In genomic region chr3L:12139232-12139698, dm6 we compare ENCODE assay signal across 3 fruit fly cellular contexts.
A peak's percentile ranks its signal among the peaks of the same experiment; 100 is the strongest.
TF ChIP-seq lines count a peak whose summit lies in the region.

No protein-coding gene starts in this region.

TF ChIP-seq in whole organism, adult, 20 proteins besides CTCF, POLR2A, EP300 and RAD21 (continued from another document):
- TF ChIP-seq CG14711 (tag; optimal IDR thresholded peaks at IDR 0.05; lab: Kevin White, UChicago): peak; percentile 35

TF ChIP-seq in whole organism, embryonic, 481 proteins besides CTCF, POLR2A, EP300 and RAD21 (continued from another document and continues in another):
- TF ChIP-seq H2.0 (GFP tag; IDR thresholded peaks at IDR 0.05; lab: Robert Waterston, UW) (no peak), CG3281 (GFP tag; optimal IDR thresholded peaks at IDR 0.05; lab: Kevin White, UChicago) (peak; percentile 47), Mes4 (GFP tag; optimal IDR thresholded peaks at IDR 0.05; lab: Kevin White, UChicago) (peak; percentile 19), CG9797 (GFP tag; optimal IDR thresholded peaks at IDR 0.05; lab: Kevin White, UChicago) (no peak), prd (optimal IDR thresholded peaks at IDR 0.05; lab: Kevin White, UChicago) (no peak), prd (GFP tag; IDR thresholded peaks at IDR 0.05; lab: Robert Waterston, UW) (peak; percentile 56), CG12219 (GFP tag; optimal IDR thresholded peaks at IDR 0.05; lab: Kevin White, UChicago) (peak; percentile 32), Aef1 (GFP tag; IDR thresholded peaks at IDR 0.05; lab: Robert Waterston, UW) (no peak), pum (GFP tag; optimal IDR thresholded peaks at IDR 0.05; lab: Kevin White, UChicago) (peak; percentile 49), Hr51 (GFP tag; optimal IDR thresholded peaks at IDR 0.05; lab: Kevin White, UChicago) (peak in 1 of 2 experiments; percentile 60), cas (GFP tag; IDR thresholded peaks at IDR 0.05; lab: Robert Waterston, UW) (no peak), CG10462 (GFP tag; optimal IDR thresholded peaks at IDR 0.05; lab: Kevin White, UChicago) (peak; percentile 13), CG4820 (GFP tag; optimal IDR thresholded peaks at IDR 0.05; lab: Kevin White, UChicago) (peak; percentile 28), sens (GFP tag; lab: Kevin White, UChicago) (peak; percentile 78), CG34422 (GFP tag; IDR thresholded peaks at IDR 0.05; lab: Robert Waterston, UW) (peak; percentile 54; the same call in 2 of the 3 replicates), Deaf1 (tag; optimal IDR thresholded peaks at IDR 0.05; lab: Kevin White, UChicago) (no peak), CG13296 (GFP tag; optimal IDR thresholded peaks at IDR 0.05; lab: Kevin White, UChicago) (peak; percentile 67), MTF-1 (GFP tag; optimal IDR thresholded peaks at IDR 0.05; lab: Kevin White, UChicago; ENCODE audit: borderline replicate concordance) (no peak), CG11093 (GFP tag; IDR thresholded peaks at IDR 0.05; lab: Robert Waterston, UW) (0 out of 3 replicates have a peak, but pooled peaks have one; percentile 22), CG10274 (GFP tag; optimal IDR thresholded peaks at IDR 0.05; lab: Kevin White, UChicago) (peak; percentile 34), phol (tag; optimal IDR thresholded peaks at IDR 0.05; lab: Kevin White, UChicago) (peak; percentile 52), CG34376 (GFP tag; optimal IDR thresholded peaks at IDR 0.05; lab: Kevin White, UChicago) (peak; percentile 11), CG12942 (GFP tag; optimal IDR thresholded peaks at IDR 0.05; lab: Kevin White, UChicago) (peak; percentile 8), CG6854 (GFP tag; optimal IDR thresholded peaks at IDR 0.05; lab: Kevin White, UChicago) (peak; percentile 34), pros (GFP tag; optimal IDR thresholded peaks at IDR 0.05; lab: Kevin White, UChicago) (no peak), ewg (GFP tag; optimal IDR thresholded peaks at IDR 0.05; lab: Kevin White, UChicago) (peak; percentile 11), Antp (GFP tag; optimal IDR thresholded peaks at IDR 0.05; lab: Kevin White, UChicago) (peak; percentile 38), CG3407 (GFP tag; optimal IDR thresholded peaks at IDR 0.05; lab: Kevin White, UChicago) (peak; percentile 31), CG6272 (GFP tag; IDR thresholded peaks at IDR 0.05; lab: Robert Waterston, UW) (0 out of 2 replicates have a peak, but pooled peaks have one; percentile 36), Blimp-1 (GFP tag; optimal IDR thresholded peaks at IDR 0.05; lab: Kevin White, UChicago) (no peak), CG14860 (GFP tag; IDR thresholded peaks at IDR 0.05; lab: Robert Waterston, UW; ENCODE audit: partially characterized antibody) (no peak), ATbp (GFP tag; optimal IDR thresholded peaks at IDR 0.05; lab: Kevin White, UChicago) (peak; percentile 49), sr (GFP tag; IDR thresholded peaks at IDR 0.05; lab: Robert Waterston, UW) (no peak), abd-A (tag; optimal IDR thresholded peaks at IDR 0.05; lab: Kevin White, UChicago) (no peak), fd96Cb (tag; optimal IDR thresholded peaks at IDR 0.05; lab: Kevin White, UChicago) (peak; percentile 36), Ssrp (tag; optimal IDR thresholded peaks at IDR 0.05; lab: Kevin White, UChicago) (peak; percentile 40), CG9609 (GFP tag; optimal IDR thresholded peaks at IDR 0.05; lab: Kevin White, UChicago) (peak; percentile 27), CG4730 (GFP tag; IDR thresholded peaks at IDR 0.05; lab: Robert Waterston, UW) (no peak), ttk (GFP tag; IDR thresholded peaks at IDR 0.05; lab: Robert Waterston, UW) (0 out of 2 replicates have a peak, but pooled peaks have one; percentile 44), CG4360 (GFP tag; IDR thresholded peaks at IDR 0.05; lab: Robert Waterston, UW) (no peak), CG31224 (GFP tag; IDR thresholded peaks at IDR 0.05; lab: Robert Waterston, UW) (0 out of 2 replicates have a peak, but pooled peaks have one; percentile 16), sug (tag; optimal IDR thresholded peaks at IDR 0.05; lab: Kevin White, UChicago) (peak; percentile 53), CG12299 (tag; optimal IDR thresholded peaks at IDR 0.05; lab: Kevin White, UChicago) (no peak), CG2120 (GFP tag; optimal IDR thresholded peaks at IDR 0.05; lab: Kevin White, UChicago) (peak; percentile 71), CG1647 (GFP tag; optimal IDR thresholded peaks at IDR 0.05; lab: Kevin White, UChicago) (peak; percentile 7), CG7839 (tag; optimal IDR thresholded peaks at IDR 0.05; lab: Kevin White, UChicago) (peak; percentile 70), inv (GFP tag; IDR thresholded peaks at IDR 0.05; lab: Robert Waterston, UW; ENCODE audit: partially characterized antibody) (no peak), lilli (GFP tag; optimal IDR thresholded peaks at IDR 0.05; lab: Kevin White, UChicago) (peak; percentile 62), lola (GFP tag; optimal IDR thresholded peaks at IDR 0.05; lab: Kevin White, UChicago) (peak in 1 of 3 experiments; percentile 11), CG1233 (GFP tag; optimal IDR thresholded peaks at IDR 0.05; lab: Kevin White, UChicago) (peak; percentile 9), bab2 (GFP tag; optimal IDR thresholded peaks at IDR 0.05; lab: Kevin White, UChicago) (peak; percentile 56), esg (GFP tag; conservative IDR thresholded peaks at IDR 0.05; lab: Robert Waterston, UW) (peak; percentile 27; the same call in 1 of the 2 replicates), CG12659 (GFP tag; optimal IDR thresholded peaks at IDR 0.05; lab: Kevin White, UChicago) (peak; percentile 38), CG7786 (GFP tag; optimal IDR thresholded peaks at IDR 0.05; lab: Kevin White, UChicago) (no peak), knrl (GFP tag; IDR thresholded peaks at IDR 0.05; lab: Robert Waterston, UW; ENCODE audit: partially characterized antibody) (no peak), zfh2 (GFP tag; optimal IDR thresholded peaks at IDR 0.05; lab: Kevin White, UChicago) (peak; percentile 54), CG4404 (GFP tag; IDR thresholded peaks at IDR 0.05; lab: Robert Waterston, UW) (peak; percentile 36; the same call in 1 of the 2 replicates), peb (GFP tag; IDR thresholded peaks at IDR 0.05; lab: Robert Waterston, UW) (0 out of 2 replicates have a peak, but pooled peaks have one; percentile 14), tna (GFP tag; IDR thresholded peaks at IDR 0.05; lab: Robert Waterston, UW; ENCODE audit: partially characterized antibody) (no peak), jigr1 (GFP tag; IDR thresholded peaks at IDR 0.05; lab: Robert Waterston, UW) (no peak), CG10979 (tag; optimal IDR thresholded peaks at IDR 0.05; lab: Kevin White, UChicago) (peak; percentile 41), exex (tag; optimal IDR thresholded peaks at IDR 0.05; lab: Kevin White, UChicago) (peak; percentile 25), CG2202 (tag; optimal IDR thresholded peaks at IDR 0.05; lab: Kevin White, UChicago) (peak; percentile 3)

TF ChIP-seq in whole organism, prepupa, 60 proteins besides CTCF, POLR2A, EP300 and RAD21 (continued from another document):
- TF ChIP-seq Hr39 (GFP tag; optimal IDR thresholded peaks at IDR 0.05; lab: Kevin White, UChicago) (peak; percentile 79), lz (GFP tag; optimal IDR thresholded peaks at IDR 0.05; lab: Kevin White, UChicago) (peak; percentile 84), CG15336 (GFP tag; IDR thresholded peaks at IDR 0.05; lab: Robert Waterston, UW) (peak; percentile 39; the same call in 1 of the 2 replicates), Hr4 (GFP tag; optimal IDR thresholded peaks at IDR 0.05; lab: Kevin White, UChicago) (peak; percentile 79), Eip93F (GFP tag; optimal IDR thresholded peaks at IDR 0.05; lab: Kevin White, UChicago) (peak; percentile 11), CG6792 (GFP tag; optimal IDR thresholded peaks at IDR 0.05; lab: Kevin White, UChicago) (peak; percentile 80), fd85E (GFP tag; optimal IDR thresholded peaks at IDR 0.05; lab: Kevin White, UChicago) (peak; percentile 0), Ets96B (tag; optimal IDR thresholded peaks at IDR 0.05; lab: Kevin White, UChicago) (peak; percentile 43), CG7368 (GFP tag; optimal IDR thresholded peaks at IDR 0.05; lab: Kevin White, UChicago) (peak; percentile 63), CG8319 (GFP tag; optimal IDR thresholded peaks at IDR 0.05; lab: Kevin White, UChicago) (no peak), CG31627 (GFP tag; optimal IDR thresholded peaks at IDR 0.05; lab: Kevin White, UChicago) (peak; percentile 83), CG6163 (GFP tag; IDR thresholded peaks at IDR 0.05; lab: Robert Waterston, UW) (peak; percentile 62; the same call in 2 of the 3 replicates), Sox14 (GFP tag; optimal IDR thresholded peaks at IDR 0.05; lab: Kevin White, UChicago) (peak; percentile 81), Eip75B (GFP tag; optimal IDR thresholded peaks at IDR 0.05; lab: Kevin White, UChicago) (peak; percentile 84), CG11762 (GFP tag; optimal IDR thresholded peaks at IDR 0.05; lab: Kevin White, UChicago; ENCODE audit: insufficient read depth) (peak; percentile 71), CG3919 (GFP tag; optimal IDR thresholded peaks at IDR 0.05; lab: Kevin White, UChicago) (no peak), CG6276 (GFP tag; optimal IDR thresholded peaks at IDR 0.05; lab: Kevin White, UChicago) (no peak), spab (GFP tag; optimal IDR thresholded peaks at IDR 0.05; lab: Kevin White, UChicago) (peak; percentile 50), fd59A (GFP tag; optimal IDR thresholded peaks at IDR 0.05; lab: Kevin White, UChicago) (peak; percentile 34), dac (GFP tag; optimal IDR thresholded peaks at IDR 0.05; lab: Kevin White, UChicago) (peak; percentile 20), CG9139 (GFP tag; optimal IDR thresholded peaks at IDR 0.05; lab: Kevin White, UChicago) (no peak), pdm3 (GFP tag; optimal IDR thresholded peaks at IDR 0.05; lab: Kevin White, UChicago) (no peak), net (GFP tag; optimal IDR thresholded peaks at IDR 0.05; lab: Kevin White, UChicago) (no peak), fkh (GFP tag; optimal IDR thresholded peaks at IDR 0.05; lab: Kevin White, UChicago) (no peak), achi (GFP tag; optimal IDR thresholded peaks at IDR 0.05; lab: Kevin White, UChicago) (peak; percentile 63), acj6 (GFP tag; optimal IDR thresholded peaks at IDR 0.05; lab: Kevin White, UChicago) (peak; percentile 70), Met (GFP tag; optimal IDR thresholded peaks at IDR 0.05; lab: Kevin White, UChicago) (no peak), Eip78C (GFP tag; lab: Kevin White, UChicago) (peak; percentile 94), dsx (GFP tag; optimal IDR thresholded peaks at IDR 0.05; lab: Kevin White, UChicago; ENCODE audit: poor library complexity, severe bottlenecking) (no peak), topi (GFP tag; optimal IDR thresholded peaks at IDR 0.05; lab: Kevin White, UChicago) (peak; percentile 79), CG1621 (tag; optimal IDR thresholded peaks at IDR 0.05; lab: Kevin White, UChicago) (peak; percentile 6), Blimp-1 (GFP tag; optimal IDR thresholded peaks at IDR 0.05; lab: Kevin White, UChicago) (no peak), Gug (GFP tag; IDR thresholded peaks at IDR 0.05; lab: Robert Waterston, UW) (0 out of 2 replicates have a peak, but pooled peaks have one; percentile 20), CG6808 (GFP tag; optimal IDR thresholded peaks at IDR 0.05; lab: Kevin White, UChicago) (no peak), CG4318 (GFP tag; optimal IDR thresholded peaks at IDR 0.05; lab: Kevin White, UChicago) (no peak), Sox102F (GFP tag; optimal IDR thresholded peaks at IDR 0.05; lab: Kevin White, UChicago) (no peak), CG10631 (GFP tag; optimal IDR thresholded peaks at IDR 0.05; lab: Kevin White, UChicago) (peak; percentile 75), CG16779 (tag; optimal IDR thresholded peaks at IDR 0.05; lab: Kevin White, UChicago) (peak; percentile 27), eg (GFP tag; IDR thresholded peaks at IDR 0.05; lab: Robert Waterston, UW) (peak; percentile 62; the same call in 1 of the 3 replicates), CG10669 (GFP tag; optimal IDR thresholded peaks at IDR 0.05; lab: Kevin White, UChicago) (no peak), Lpt (GFP tag; optimal IDR thresholded peaks at IDR 0.05; lab: Kevin White, UChicago) (peak; percentile 60)
